Worm (Caenorhabditis elegans) whole organism, L4 larva: ENCODE results near the gene T27D12.1.

Experiments
- D1046.2 ChIP-seq: fragments of 200-800 bp; sonication (Bioruptor generic); IDR thresholded peaks from 2 replicates; pipeline ENCODE4 v1.3.6; 2022; ENCODE audit warnings: missing genetic modification characterization, missing compliant biosample characterization
- F44E2.7 ChIP-seq: fragments of 200-800 bp; sonication (Bioruptor generic); IDR thresholded peaks from 2 replicates; pipeline ENCODE4 v2.1.2; 2022; ENCODE audit warnings: missing genetic modification characterization, missing compliant biosample characterization
- aha-1 ChIP-seq: fragments of 150-350 bp; peaks from one replicate; lab custom pipeline; 2014; ENCODE audit warnings: missing biosample characterization, missing genetic modification characterization
- ceh-44 ChIP-seq: fragments of 200-800 bp; sonication (Bioruptor generic); IDR thresholded peaks from 2 replicates; pipeline ENCODE4 v1.3.6; 2022; ENCODE audit warnings: missing genetic modification reagents, missing genetic modification characterization, missing compliant biosample characterization
- ceh-62 ChIP-seq: sonication (generic microtip); optimal IDR thresholded peaks from 2 replicates; lab custom pipeline; 2017; ENCODE audit warnings: missing biosample characterization, missing genetic modification characterization
- ceh-82 ChIP-seq: sonication (generic microtip); optimal IDR thresholded peaks from 2 replicates; lab custom pipeline; 2017; ENCODE audit warnings: missing biosample characterization, missing genetic modification characterization
- cey-2 ChIP-seq: sonication (generic microtip); optimal IDR thresholded peaks from 3 replicates; lab custom pipeline; 2017; ENCODE audit warnings: missing genetic modification characterization, mild to moderate bottlenecking, missing compliant biosample characterization, antibody characterized with exemption, borderline replicate concordance; ENCODE audit not compliant: insufficient read depth
- daf-16 ChIP-seq, 3 experiments: sonication (generic microtip); optimal IDR thresholded peaks; 2 replicates each; lab custom pipeline; 2016 to 2017; ENCODE audit warnings: missing genetic modification characterization in 3 of 3, missing genetic modification reagents in 3 of 3, mild to moderate bottlenecking in 2 of 3, missing compliant biosample characterization in 2 of 3, missing biosample characterization in 1 of 3, moderate library complexity in 1 of 3
- daf-8 ChIP-seq: fragments of 200-800 bp; sonication (Bioruptor generic); IDR thresholded peaks from 2 replicates; pipeline ENCODE4 v1.3.6; 2022; ENCODE audit warnings: missing genetic modification characterization, missing compliant biosample characterization
- dmd-8 ChIP-seq: fragments of 200-800 bp; sonication (Bioruptor generic); IDR thresholded peaks from 2 replicates; pipeline ENCODE4 v1.3.6; 2022; ENCODE audit warnings: missing genetic modification characterization, missing compliant biosample characterization
- dpl-1 ChIP-seq: fragments of 150-350 bp; optimal IDR thresholded peaks from 2 replicates; lab custom pipeline; 2014; ENCODE audit warnings: missing biosample characterization, missing genetic modification reagents, missing genetic modification characterization
- dve-1 ChIP-seq: sonication (generic microtip); optimal IDR thresholded peaks from 2 replicates; lab custom pipeline; 2017; ENCODE audit warnings: antibody characterized with exemption, mild to moderate bottlenecking, missing genetic modification characterization, missing compliant biosample characterization; ENCODE audit not compliant: insufficient read depth
- egl-43 ChIP-seq: fragments of 200-800 bp; sonication (Bioruptor generic); IDR thresholded peaks from 2 replicates; pipeline ENCODE4 v1.3.6; 2022; ENCODE audit warnings: missing genetic modification reagents, missing genetic modification characterization, missing compliant biosample characterization
- hlh-30 ChIP-seq: sonication (generic microtip); optimal IDR thresholded peaks from 2 replicates; lab custom pipeline; 2017; ENCODE audit warnings: antibody characterized with exemption, mild to moderate bottlenecking, missing genetic modification characterization, missing compliant biosample characterization; ENCODE audit not compliant: insufficient read depth
- jun-1 ChIP-seq: fragments of 150-350 bp; optimal IDR thresholded peaks from 2 replicates; lab custom pipeline; 2014; ENCODE audit warnings: missing biosample characterization, missing genetic modification reagents, missing genetic modification characterization
- lim-7 ChIP-seq: fragments of 200-800 bp; sonication (Bioruptor generic); IDR thresholded peaks from 2 replicates; pipeline ENCODE4 v1.3.6; 2022; ENCODE audit warnings: missing genetic modification characterization, missing compliant biosample characterization
- madf-5 ChIP-seq, 2 experiments: fragments of 200-800 bp; sonication (Bioruptor generic); IDR thresholded peaks; 2 replicates each; pipeline ENCODE4 v1.3.6; 2022; ENCODE audit warnings: missing compliant biosample characterization in 2 of 2, missing genetic modification characterization in 2 of 2
- mdl-1 ChIP-seq, 2 experiments: fragments of 150-350 bp in 1 of 2; sonication (generic microtip) in 1 of 2; optimal IDR thresholded peaks; 2 replicates each; lab custom pipeline; 2014 to 2017; ENCODE audit warnings: missing biosample characterization in 2 of 2, missing genetic modification characterization in 2 of 2
- mxl-3 ChIP-seq: fragments of 200-800 bp; sonication (Bioruptor generic); optimal IDR thresholded peaks from 2 replicates; lab custom pipeline; 2018; ENCODE audit warnings: mild to moderate bottlenecking, missing genetic modification characterization, missing compliant biosample characterization
- nhr-111 ChIP-seq: fragments of 200-800 bp; sonication (Bioruptor generic); optimal IDR thresholded peaks from 2 replicates; lab custom pipeline; 2018; ENCODE audit warnings: mild to moderate bottlenecking, missing genetic modification characterization, missing compliant biosample characterization
- nhr-48 ChIP-seq: sonication (generic microtip); optimal IDR thresholded peaks from 2 replicates; lab custom pipeline; 2016; ENCODE audit warnings: mild to moderate bottlenecking, missing genetic modification characterization, missing compliant biosample characterization
- nhr-6 ChIP-seq: fragments of 150-350 bp; optimal IDR thresholded peaks from 2 replicates; lab custom pipeline; 2014; ENCODE audit warnings: missing biosample characterization, missing genetic modification characterization
- php-3 ChIP-seq: fragments of 200-800 bp; sonication (Bioruptor generic); IDR thresholded peaks from 2 replicates; pipeline ENCODE4 v1.3.6; 2022; ENCODE audit warnings: missing genetic modification reagents, missing genetic modification characterization, missing compliant biosample characterization
- pqm-1 ChIP-seq: sonication (generic microtip); optimal IDR thresholded peaks from 2 replicates; lab custom pipeline; 2017; ENCODE audit warnings: missing biosample characterization, missing genetic modification characterization
- saeg-2 ChIP-seq: fragments of 200-800 bp; sonication (Bioruptor generic); IDR thresholded peaks from 2 replicates; pipeline ENCODE4 v1.3.6; 2022; ENCODE audit warnings: missing genetic modification reagents, missing genetic modification characterization, missing compliant biosample characterization
- sdz-12 ChIP-seq: fragments of 200-800 bp; sonication (Bioruptor generic); optimal IDR thresholded peaks from 2 replicates; lab custom pipeline; 2018; ENCODE audit warnings: mild to moderate bottlenecking, missing genetic modification characterization, missing compliant biosample characterization
- skn-1 ChIP-seq: fragments of 150-350 bp; optimal IDR thresholded peaks from 2 replicates; lab custom pipeline; 2014; ENCODE audit warnings: missing biosample characterization, missing genetic modification characterization
- snpc-4 ChIP-seq: fragments of 150-350 bp; optimal IDR thresholded peaks from 2 replicates; lab custom pipeline; 2014; ENCODE audit warnings: missing biosample characterization, missing genetic modification characterization
- unc-39 ChIP-seq: sonication (generic microtip); optimal IDR thresholded peaks from 2 replicates; lab custom pipeline; 2017; ENCODE audit warnings: missing biosample characterization, missing genetic modification characterization
- unc-62 ChIP-seq, 3 experiments: fragments of 150-350 bp in 1 of 3; sonication (generic microtip); optimal IDR thresholded peaks in 2 of 3; peaks in 1 of 3; 1 replicate in 1 of 3; 2 replicates in 2 of 3; lab custom pipeline; 2014 to 2017; ENCODE audit warnings: missing biosample characterization in 3 of 3, missing genetic modification characterization in 3 of 3, missing genetic modification reagents in 3 of 3, missing genotype in 1 of 3
- vab-7 ChIP-seq: fragments of 200-800 bp; sonication (Bioruptor generic); IDR thresholded peaks from 2 replicates; pipeline ENCODE4 v1.3.6; 2022; ENCODE audit warnings: missing genetic modification reagents, missing genetic modification characterization, missing compliant biosample characterization
- zfp-2 ChIP-seq: sonication (generic microtip); optimal IDR thresholded peaks from 2 replicates; lab custom pipeline; 2016; ENCODE audit warnings: mild to moderate bottlenecking, missing genetic modification characterization, missing compliant biosample characterization
- zfp-3 ChIP-seq: fragments of 200-800 bp; sonication (Bioruptor generic); conservative IDR thresholded peaks from 2 replicates; pipeline ENCODE4 v1.3.6; 2022; ENCODE audit warnings: missing genetic modification reagents, missing genetic modification characterization, missing compliant biosample characterization
- zip-11 ChIP-seq: fragments of 200-800 bp; sonication (Bioruptor generic); IDR thresholded peaks from 2 replicates; pipeline ENCODE4 v1.3.6; 2022; ENCODE audit warnings: missing genetic modification characterization, missing compliant biosample characterization

T27D12.1 gene

ce11 chrII:11813895-11814369 is 28.5 kb upstream of the T27D12.1 start, which contains the start of gene F43G6.8 (continued):
- TF ChIP-seq cey-2 (tag; lab: Kevin White, UChicago) (no peak), hlh-30 (tag; lab: Kevin White, UChicago) (peak; percentile 95), F44E2.7 (no peak), daf-16 (GFP tag; optimal IDR thresholded peaks at IDR 0.05; lab: Kevin White, UChicago) (no peak), daf-16 (tag; optimal IDR thresholded peaks at IDR 0.05; lab: Kevin White, UChicago) (peak; percentile 2), dpl-1 (peak; percentile 24), dmd-8 (GFP tag; lab: Robert Waterston, UW) (0 out of 2 replicates have a peak, but pooled peaks have one; percentile 18), vab-7 (GFP tag; lab: Robert Waterston, UW) (no peak), zip-11 (no peak), aha-1 (tag; lab: Kevin White, UChicago) (peak; percentile 75), dve-1 (tag; lab: Kevin White, UChicago) (no peak), zfp-3 (no peak), pqm-1 (tag; lab: Kevin White, UChicago) (no peak), ceh-44 (GFP tag; lab: Robert Waterston, UW) (no peak)
- TF ChIP-seq, all 104 proteins: peak for 15

- TF ChIP-seq zfp-2 (tag; lab: Kevin White, UChicago) = no peak
- TF ChIP-seq nhr-48 (tag; lab: Kevin White, UChicago) = no peak
- TF ChIP-seq aha-1 (tag; lab: Kevin White, UChicago) = peak; percentile 80
- TF ChIP-seq unc-62 (GFP tag; optimal IDR thresholded peaks at IDR 0.05 in 1 of 2; lab: Kevin White, UChicago) = peak in 1 of 2 experiments; percentile 98
- no peak for TF ChIP-seq unc-62 (tag; optimal IDR thresholded peaks at IDR 0.05; lab: Kevin White, UChicago)
These were observed 26.4 kb upstream of the T27D12.1 start for ce11 chrII:11816014-11816413.

DNA sequence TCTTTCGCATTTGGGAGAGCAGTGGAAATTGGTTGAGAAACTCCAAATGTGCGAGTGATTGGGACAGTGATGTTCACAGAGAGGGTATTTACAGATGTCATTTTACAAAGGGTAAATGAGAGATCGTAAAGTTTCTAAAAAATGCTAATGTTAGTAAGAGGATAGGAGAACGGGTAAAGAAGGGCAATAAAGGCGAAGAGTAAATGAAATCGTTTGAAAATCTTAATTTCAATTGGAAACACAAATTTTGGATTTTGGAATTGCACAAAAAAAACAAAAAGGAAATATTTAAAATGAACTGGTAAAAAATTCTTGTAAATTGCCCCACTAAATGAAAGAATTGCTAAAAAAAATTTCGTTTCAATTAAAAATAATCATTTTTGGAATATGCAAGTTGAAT is 25.9 kb upstream of the T27D12.1 start, which contains the start of gene pap-3:
Gene pap-3 (minus strand): TSS at position 101 of the 400 bp plus-strand sequence.
- TF ChIP-seq madf-5 (GFP tag; IDR thresholded peaks at IDR 0.05; lab: Robert Waterston, UW) (no peak), lim-7 (GFP tag; lab: Robert Waterston, UW) (no peak), ceh-62 (tag; lab: Kevin White, UChicago) (no peak), egl-43 (GFP tag; lab: Robert Waterston, UW) (no peak), saeg-2 (GFP tag; lab: Robert Waterston, UW) (no peak), snpc-4 (tag; lab: Kevin White, UChicago) (no peak), nhr-111 (GFP tag; lab: Kevin White, UChicago) (no peak), daf-8 (GFP tag; lab: Robert Waterston, UW) (no peak), zfp-3 (no peak), dve-1 (tag; lab: Kevin White, UChicago) (no peak)

ce11 chrII:11819824-11820223 is 22.6 kb upstream of the T27D12.1 start, which contains the start of gene Y6D1A.2:
Gene Y6D1A.2 (minus strand): TSS chrII:11819924.
- TF ChIP-seq unc-39 (tag; lab: Kevin White, UChicago) = no peak
- TF ChIP-seq hlh-30 (tag; lab: Kevin White, UChicago) = no peak
- TF ChIP-seq mxl-3 (GFP tag; lab: Kevin White, UChicago) = no peak
- TF ChIP-seq ceh-82 (tag; lab: Kevin White, UChicago) = no peak
- no peak for TF ChIP-seq D1046.2 (GFP tag; lab: Robert Waterston, UW)
- TF ChIP-seq skn-1 (tag; lab: Kevin White, UChicago) = no peak
- TF ChIP-seq php-3 (GFP tag; lab: Robert Waterston, UW) = no peak
- no peak for TF ChIP-seq sdz-12 (GFP tag; lab: Kevin White, UChicago)
- TF ChIP-seq jun-1 (tag; lab: Kevin White, UChicago) = no peak
- TF ChIP-seq nhr-6 (tag; lab: Kevin White, UChicago) = no peak
- no peak for TF ChIP-seq vab-7 (GFP tag; lab: Robert Waterston, UW)
- no peak for TF ChIP-seq aha-1 (tag; lab: Kevin White, UChicago)
- TF ChIP-seq daf-16 (GFP tag; optimal IDR thresholded peaks at IDR 0.05; lab: Kevin White, UChicago) = no peak
- TF ChIP-seq daf-16 (tag; optimal IDR thresholded peaks at IDR 0.05; lab: Kevin White, UChicago) = no peak
- TF ChIP-seq mdl-1 (tag; optimal IDR thresholded peaks at IDR 0.05; lab: Kevin White, UChicago) = no peak
